Fruit fly (Drosophila melanogaster) whole organism, pupa: ENCODE measurements around the gene Dyro.

ENCODE experiments used
- CG10348 ChIP-seq: fragments of 200-800 bp; sonication (Bioruptor generic); IDR thresholded peaks from 2 replicates; pipeline ENCODE4 v1.3.6; 2022; ENCODE audit warnings: missing biosample characterization, missing genetic modification characterization
- CG13204 ChIP-seq: fragments of 200-800 bp; sonication (Bioruptor generic); optimal IDR thresholded peaks from 2 replicates; lab custom pipeline; 2018; ENCODE audit warnings: missing biosample characterization, mild to moderate bottlenecking, missing genetic modification characterization, moderate library complexity
- CG14655 ChIP-seq: fragments of 200-800 bp; sonication (Bioruptor generic); optimal IDR thresholded peaks from 3 replicates; lab custom pipeline; 2017; ENCODE audit warnings: mild to moderate bottlenecking, missing biosample characterization, missing genetic modification reagents, missing genetic modification characterization
- CG15710 ChIP-seq: fragments of 200-800 bp; sonication (Bioruptor generic); optimal IDR thresholded peaks from 2 replicates; lab custom pipeline; 2018; ENCODE audit warnings: missing biosample characterization, mild to moderate bottlenecking, missing genetic modification characterization, moderate library complexity
- CG17806 ChIP-seq: fragments of 200-800 bp; sonication (Bioruptor generic); optimal IDR thresholded peaks from 2 replicates; lab custom pipeline; 2018; ENCODE audit warnings: missing biosample characterization, mild to moderate bottlenecking, missing genetic modification characterization, moderate library complexity
- CG4496 ChIP-seq: fragments of 200-800 bp; sonication (Bioruptor generic); IDR thresholded peaks from 3 replicates; pipeline ENCODE4 v1.3.6; 2022; ENCODE audit warnings: missing biosample characterization, missing genetic modification characterization
- CG8159 ChIP-seq: fragments of 200-800 bp; sonication (Bioruptor generic); optimal IDR thresholded peaks from 3 replicates; lab custom pipeline; 2018; ENCODE audit warnings: missing biosample characterization, mild to moderate bottlenecking, missing genetic modification characterization, moderate library complexity
- CG8301 ChIP-seq: fragments of 200-800 bp; sonication (Bioruptor generic); optimal IDR thresholded peaks from 2 replicates; lab custom pipeline; 2018; ENCODE audit warnings: missing biosample characterization, mild to moderate bottlenecking, missing genetic modification characterization
- CG9948 ChIP-seq: fragments of 200-800 bp; sonication (Bioruptor generic); optimal IDR thresholded peaks from 2 replicates; lab custom pipeline; 2018; ENCODE audit warnings: missing biosample characterization, mild to moderate bottlenecking, missing genetic modification characterization, moderate library complexity
- EcR ChIP-seq: fragments of 200-800 bp; sonication (Bioruptor generic); optimal IDR thresholded peaks from 3 replicates; lab custom pipeline; 2019; ENCODE audit warnings: missing biosample characterization, missing genetic modification characterization, mild to moderate bottlenecking, moderate library complexity, missing genetic modification reagents
- Ets98B ChIP-seq: fragments of 200-800 bp; sonication (Bioruptor generic); IDR thresholded peaks from 2 replicates; pipeline ENCODE4 v1.3.6; 2022; ENCODE audit warnings: missing biosample characterization, missing genetic modification characterization
- fd96Ca ChIP-seq: fragments of 200-800 bp; sonication (Bioruptor generic); IDR thresholded peaks from 3 replicates; pipeline ENCODE4 v1.3.6; 2022; ENCODE audit warnings: missing biosample characterization, missing genetic modification characterization

dm6 chr3L:11246046-11246887 is 49.5 kb downstream of the Dyro start:
- peak; percentile 96 for TF ChIP-seq CG8159 (tag; lab: Kevin White, UChicago)
- peak; percentile 98 for TF ChIP-seq Ets98B (GFP tag; lab: Robert Waterston, UW)
- peak; percentile 99 for TF ChIP-seq CG4496 (GFP tag; lab: Robert Waterston, UW)
- peak; percentile 99 for TF ChIP-seq CG13204 (GFP tag; lab: Kevin White, UChicago)
- TF ChIP-seq CG14655 = peak; percentile 98
- peak; percentile 97 for TF ChIP-seq CG15710 (tag; lab: Kevin White, UChicago)
- peak; percentile 95 for TF ChIP-seq CG9948 (tag; lab: Kevin White, UChicago)
- TF ChIP-seq CG8301 (tag; lab: Kevin White, UChicago) = peak; percentile 96
- TF ChIP-seq fd96Ca = peak; percentile 97
- 0 out of 2 replicates have a peak, but pooled peaks have one; percentile 9 for TF ChIP-seq CG10348 (GFP tag; lab: Robert Waterston, UW)
- peak; percentile 96 for TF ChIP-seq CG17806
- peak; percentile 89 for TF ChIP-seq EcR (GFP tag; lab: Kevin White, UChicago)
